Worm (Caenorhabditis elegans) whole organism, L2 larva: ENCODE results near the gene lys-6.

Experiments used
- C34F6.9 ChIP-seq: fragments of 150-350 bp; optimal IDR thresholded peaks from 2 replicates; lab custom pipeline; 2014; ENCODE audit warnings: missing biosample characterization, missing genetic modification characterization
- F13H6.1 ChIP-seq: sonication (generic microtip); optimal IDR thresholded peaks from 2 replicates; lab custom pipeline; 2016; ENCODE audit warnings: missing genetic modification characterization, missing compliant biosample characterization
- Y55F3AM.14 ChIP-seq: fragments of 200-800 bp; sonication (Bioruptor generic); optimal IDR thresholded peaks from 2 replicates; lab custom pipeline; 2018; ENCODE audit warnings: mild to moderate bottlenecking, missing genetic modification characterization, missing compliant biosample characterization
- ZK546.5 ChIP-seq: sonication (generic microtip); optimal IDR thresholded peaks from 2 replicates; lab custom pipeline; 2017; ENCODE audit warnings: missing biosample characterization, missing genetic modification characterization
- alr-1 ChIP-seq: fragments of 150-350 bp; optimal IDR thresholded peaks from 2 replicates; lab custom pipeline; 2014; ENCODE audit warnings: missing biosample characterization, missing genetic modification characterization
- aly-2 ChIP-seq: fragments of 150-350 bp; optimal IDR thresholded peaks from 2 replicates; lab custom pipeline; 2014; ENCODE audit warnings: missing biosample characterization, missing genetic modification characterization
- ama-1 ChIP-seq: fragments of 150-350 bp; optimal IDR thresholded peaks from 2 replicates; lab custom pipeline; 2018; ENCODE audit warnings: inconsistent platforms
- blmp-1 ChIP-seq: sonication (generic microtip); optimal IDR thresholded peaks from 2 replicates; lab custom pipeline; 2017; ENCODE audit warnings: missing genetic modification characterization, mild to moderate bottlenecking, missing compliant biosample characterization, antibody characterized with exemption, moderate library complexity; ENCODE audit not compliant: insufficient read depth
- ceh-16 ChIP-seq: fragments of 150-350 bp; optimal IDR thresholded peaks from 2 replicates; lab custom pipeline; 2014; ENCODE audit warnings: missing biosample characterization, missing genetic modification characterization
- ceh-82 ChIP-seq: fragments of 150-350 bp; optimal IDR thresholded peaks from 2 replicates; lab custom pipeline; 2014; ENCODE audit warnings: missing biosample characterization, missing genetic modification characterization
- crh-2 ChIP-seq: sonication (generic microtip); optimal IDR thresholded peaks from 2 replicates; lab custom pipeline; 2017; ENCODE audit warnings: missing biosample characterization, missing genetic modification characterization
- dmd-4 ChIP-seq: sonication (generic microtip); optimal IDR thresholded peaks from 2 replicates; lab custom pipeline; 2017; ENCODE audit warnings: missing biosample characterization, missing genetic modification characterization
- egl-27 ChIP-seq: sonication (generic microtip); optimal IDR thresholded peaks from 3 replicates; lab custom pipeline; 2017; ENCODE audit warnings: missing biosample characterization, missing genetic modification reagents, missing genetic modification characterization
- elt-1 ChIP-seq: fragments of 150-350 bp; optimal IDR thresholded peaks from 2 replicates; lab custom pipeline; 2014; ENCODE audit warnings: missing biosample characterization, missing genetic modification characterization
- elt-3 ChIP-seq: sonication (generic microtip); optimal IDR thresholded peaks from 2 replicates; lab custom pipeline; 2017; ENCODE audit warnings: missing biosample characterization, missing genetic modification characterization
- fos-1 ChIP-seq: fragments of 150-350 bp; optimal IDR thresholded peaks from 2 replicates; lab custom pipeline; 2014; ENCODE audit warnings: missing biosample characterization, missing genetic modification characterization
- gmeb-1 ChIP-seq: fragments of 150-350 bp; optimal IDR thresholded peaks from 2 replicates; lab custom pipeline; 2014; ENCODE audit warnings: missing biosample characterization, missing genetic modification characterization
- lin-11 ChIP-seq: fragments of 150-350 bp; sonication (generic microtip); optimal IDR thresholded peaks from 2 replicates; lab custom pipeline; 2014; ENCODE audit warnings: missing biosample characterization, missing genetic modification characterization, inconsistent platforms, mixed read lengths
- lin-13 ChIP-seq: fragments of 150-350 bp; optimal IDR thresholded peaks from 2 replicates; lab custom pipeline; 2014; ENCODE audit warnings: missing biosample characterization, missing genetic modification reagents, missing genetic modification characterization
- lin-39 ChIP-seq: fragments of 150-350 bp; optimal IDR thresholded peaks from 2 replicates; lab custom pipeline; 2014; ENCODE audit warnings: missing biosample characterization, missing genetic modification reagents, missing genetic modification characterization
- lsy-2 ChIP-seq, 2 experiments: fragments of 150-350 bp in 1 of 2; sonication (generic microtip) in 1 of 2; optimal IDR thresholded peaks; 2 replicates each; lab custom pipeline; 2014 to 2017; ENCODE audit warnings: missing biosample characterization in 2 of 2, missing genetic modification characterization in 2 of 2
- mbf-1 ChIP-seq: sonication (generic microtip); optimal IDR thresholded peaks from 2 replicates; lab custom pipeline; 2017; ENCODE audit warnings: missing biosample characterization, missing genetic modification characterization
- mdl-1 ChIP-seq, 2 experiments: fragments of 150-350 bp in 1 of 2; sonication (generic microtip) in 1 of 2; optimal IDR thresholded peaks; 2 replicates each; lab custom pipeline; 2017; ENCODE audit warnings: missing biosample characterization in 2 of 2, missing genetic modification characterization in 2 of 2
- nhr-11 ChIP-seq: fragments of 150-350 bp; optimal IDR thresholded peaks from 2 replicates; lab custom pipeline; 2014; ENCODE audit warnings: missing biosample characterization, missing genetic modification characterization
- nhr-12 ChIP-seq: fragments of 150-350 bp; optimal IDR thresholded peaks from 2 replicates; lab custom pipeline; 2014; ENCODE audit warnings: missing biosample characterization, missing genetic modification characterization
- nhr-129 ChIP-seq: fragments of 150-350 bp; optimal IDR thresholded peaks from 2 replicates; lab custom pipeline; 2014; ENCODE audit warnings: missing biosample characterization, missing genetic modification characterization
- nhr-21 ChIP-seq: fragments of 150-350 bp; optimal IDR thresholded peaks from 2 replicates; lab custom pipeline; 2014; ENCODE audit warnings: missing biosample characterization, missing genetic modification characterization
- nhr-237 ChIP-seq: fragments of 150-350 bp; optimal IDR thresholded peaks from 2 replicates; lab custom pipeline; 2014; ENCODE audit warnings: missing biosample characterization, missing genetic modification characterization
- nhr-25 ChIP-seq: fragments of 150-350 bp; sonication (generic microtip); optimal IDR thresholded peaks from 3 replicates; lab custom pipeline; 2014; ENCODE audit warnings: missing biosample characterization, missing genetic modification characterization
- nhr-6 ChIP-seq: fragments of 150-350 bp; optimal IDR thresholded peaks from 2 replicates; lab custom pipeline; 2014; ENCODE audit warnings: missing biosample characterization, missing genetic modification characterization
- peb-1 ChIP-seq: fragments of 150-350 bp; optimal IDR thresholded peaks from 2 replicates; lab custom pipeline; 2014; ENCODE audit warnings: missing biosample characterization, missing genetic modification characterization
- sem-4 ChIP-seq: fragments of 150-350 bp; optimal IDR thresholded peaks from 2 replicates; lab custom pipeline; 2014; ENCODE audit warnings: missing biosample characterization, missing genetic modification reagents, missing genetic modification characterization
- skn-1 ChIP-seq: sonication (generic microtip); optimal IDR thresholded peaks from 2 replicates; lab custom pipeline; 2017; ENCODE audit warnings: missing biosample characterization, missing genetic modification characterization
- sma-3 ChIP-seq: sonication (generic microtip); optimal IDR thresholded peaks from 2 replicates; lab custom pipeline; 2016; ENCODE audit warnings: missing genetic modification reagents, missing genetic modification characterization, missing compliant biosample characterization
- sma-9 ChIP-seq, 2 experiments: fragments of 150-350 bp in 1 of 2; sonication (generic microtip) in 1 of 2; optimal IDR thresholded peaks; 2 replicates each; lab custom pipeline; 2014 to 2016; ENCODE audit warnings: missing genetic modification characterization in 2 of 2, mild to moderate bottlenecking in 1 of 2, missing biosample characterization in 1 of 2, missing compliant biosample characterization in 1 of 2, missing genetic modification reagents in 1 of 2, moderate library complexity in 1 of 2
- snpc-4 ChIP-seq: fragments of 150-350 bp; optimal IDR thresholded peaks from 2 replicates; lab custom pipeline; 2014; ENCODE audit warnings: missing biosample characterization, missing genetic modification characterization
- unc-55 ChIP-seq: fragments of 150-350 bp; sonication (generic microtip); optimal IDR thresholded peaks from 3 replicates; lab custom pipeline; 2014; ENCODE audit warnings: missing biosample characterization, missing genetic modification reagents, missing genetic modification characterization
- unc-62 ChIP-seq: fragments of 150-350 bp; optimal IDR thresholded peaks from 2 replicates; lab custom pipeline; 2014; ENCODE audit warnings: missing biosample characterization, missing genetic modification reagents, missing genetic modification characterization
- zag-1 ChIP-seq: fragments of 150-350 bp; optimal IDR thresholded peaks from 2 replicates; lab custom pipeline; 2014; ENCODE audit warnings: missing biosample characterization, missing genetic modification characterization
- ztf-1 ChIP-seq: fragments of 200-800 bp; sonication (Bioruptor generic); conservative IDR thresholded peaks from 2 replicates; pipeline ENCODE4 v1.3.6; 2022; ENCODE audit warnings: missing genetic modification characterization, missing compliant biosample characterization
- ztf-4 ChIP-seq: fragments of 150-350 bp; optimal IDR thresholded peaks from 2 replicates; lab custom pipeline; 2014; ENCODE audit warnings: missing biosample characterization, missing genetic modification characterization

The lys-6 gene

ce11 chrIV:11597079-11597478 lies 30.7 kb downstream of the lys-6 start:
- TF ChIP-seq lsy-2 (tag; optimal IDR thresholded peaks at IDR 0.05; lab: Kevin White, UChicago) (no peak), ceh-82 (no peak), C34F6.9 (tag; lab: Kevin White, UChicago) (no peak), snpc-4 (tag; lab: Kevin White, UChicago) (no peak), ztf-4 (tag; lab: Kevin White, UChicago) (no peak), ZK546.5 (no peak), ama-1 (lab: Kevin White, UChicago) (no peak), nhr-129 (tag; lab: Kevin White, UChicago) (no peak), lin-39 (tag; lab: Kevin White, UChicago) (no peak), crh-2 (tag; lab: Kevin White, UChicago) (no peak), nhr-11 (tag; lab: Kevin White, UChicago) (no peak), unc-62 (GFP tag; lab: Kevin White, UChicago) (no peak), gmeb-1 (no peak), unc-55 (GFP tag; lab: Kevin White, UChicago) (no peak), Y55F3AM.14 (no peak), mdl-1 (tag; optimal IDR thresholded peaks at IDR 0.05; lab: Kevin White, UChicago) (no peak), aly-2 (tag; lab: Kevin White, UChicago) (no peak), zag-1 (tag; lab: Kevin White, UChicago) (no peak), nhr-25 (tag; lab: Kevin White, UChicago) (no peak), F13H6.1 (no peak)

- TF ChIP-seq elt-1 (tag; lab: Kevin White, UChicago) (no peak), mdl-1 (tag; optimal IDR thresholded peaks at IDR 0.05; lab: Kevin White, UChicago) (peak in 1 of 2 experiments; percentile 57), sem-4 (peak; percentile 61), zag-1 (tag; lab: Kevin White, UChicago) (peak; percentile 25), ZK546.5 (no peak), elt-3 (no peak), nhr-21 (peak; percentile 47), ztf-1 (GFP tag; lab: Robert Waterston, UW) (no peak), blmp-1 (peak; percentile 30), sma-9 (GFP tag; optimal IDR thresholded peaks at IDR 0.05; lab: Kevin White, UChicago) (peak; percentile 60), sma-9 (tag; optimal IDR thresholded peaks at IDR 0.05; lab: Kevin White, UChicago) (no peak), fos-1 (tag; lab: Kevin White, UChicago) (peak; percentile 23), nhr-129 (tag; lab: Kevin White, UChicago) (peak; percentile 44), ceh-82 (no peak), C34F6.9 (tag; lab: Kevin White, UChicago) (peak; percentile 48), ama-1 (lab: Kevin White, UChicago) (peak; percentile 99), lin-39 (tag; lab: Kevin White, UChicago) (no peak), snpc-4 (tag; lab: Kevin White, UChicago) (no peak), alr-1 (tag; lab: Kevin White, UChicago) (no peak), unc-55 (GFP tag; lab: Kevin White, UChicago) (peak; percentile 34), sma-3 (GFP tag; lab: Kevin White, UChicago) (no peak), F13H6.1 (peak; percentile 63), lin-13 (peak; percentile 27), crh-2 (tag; lab: Kevin White, UChicago) (peak; percentile 76), ceh-16 (tag; lab: Kevin White, UChicago) (no peak), Y55F3AM.14 (peak; percentile 4), lsy-2 (tag; optimal IDR thresholded peaks at IDR 0.05; lab: Kevin White, UChicago) (peak; percentile 29 to 59)
Measured at ce11 chrIV:11594191-11594673, 33.5 kb downstream of the lys-6 start, which contains the start of gene mig-38. Gene mig-38 (plus strand): TSS chrIV:11594244.

ce11 chrIV:11593415-11594190 lies 34.1 kb downstream of the lys-6 start, which contains the start of gene F40F11.3:
Gene F40F11.3 (minus strand): TSS chrIV:11594003.
- no peak for TF ChIP-seq dmd-4 (tag; lab: Kevin White, UChicago)
- peak; percentile 79 for TF ChIP-seq zag-1 (tag; lab: Kevin White, UChicago)
- TF ChIP-seq ceh-16 (tag; lab: Kevin White, UChicago) = peak; percentile 71
- TF ChIP-seq aly-2 (tag; lab: Kevin White, UChicago) = no peak
- peak; percentile 25 for TF ChIP-seq lin-11 (tag; lab: Kevin White, UChicago)
- peak; percentile 80 for TF ChIP-seq blmp-1
- peak; percentile 84 for TF ChIP-seq unc-55 (GFP tag; lab: Kevin White, UChicago)
- no peak for TF ChIP-seq nhr-11 (tag; lab: Kevin White, UChicago)
- TF ChIP-seq nhr-25 (tag; lab: Kevin White, UChicago) = peak; percentile 85
- TF ChIP-seq alr-1 (tag; lab: Kevin White, UChicago) = peak; percentile 72
- TF ChIP-seq C34F6.9 (tag; lab: Kevin White, UChicago) = peak; percentile 88
- TF ChIP-seq elt-1 (tag; lab: Kevin White, UChicago) = no peak
- no peak for TF ChIP-seq Y55F3AM.14
- TF ChIP-seq crh-2 (tag; lab: Kevin White, UChicago) = peak; percentile 91
- peak; percentile 94 for TF ChIP-seq ztf-4 (tag; lab: Kevin White, UChicago)
- no peak for TF ChIP-seq ceh-82
- no peak for TF ChIP-seq mbf-1 (tag; lab: Kevin White, UChicago)
- TF ChIP-seq egl-27 (tag; lab: Kevin White, UChicago) = peak; percentile 51
- TF ChIP-seq sem-4 = peak; percentile 92
- TF ChIP-seq unc-62 (GFP tag; lab: Kevin White, UChicago) = peak; percentile 16
- TF ChIP-seq mdl-1 (tag; optimal IDR thresholded peaks at IDR 0.05; lab: Kevin White, UChicago) = peak; percentile 23 to 80
- TF ChIP-seq peb-1 = no peak
- no peak for TF ChIP-seq nhr-12
- TF ChIP-seq nhr-129 (tag; lab: Kevin White, UChicago) = peak; percentile 98
- peak; percentile 88 for TF ChIP-seq fos-1 (tag; lab: Kevin White, UChicago)
- no peak for TF ChIP-seq lin-39 (tag; lab: Kevin White, UChicago)
- no peak for TF ChIP-seq nhr-237 (tag; lab: Kevin White, UChicago)
- peak; percentile 75 for TF ChIP-seq sma-3 (GFP tag; lab: Kevin White, UChicago)
- peak; percentile 67 for TF ChIP-seq lin-13
- TF ChIP-seq skn-1 (tag; lab: Kevin White, UChicago) = peak; percentile 76
- 0 out of 2 replicates have a peak, but pooled peaks have one; percentile 16 for TF ChIP-seq ztf-1 (GFP tag; lab: Robert Waterston, UW)
- TF ChIP-seq nhr-6 (tag; lab: Kevin White, UChicago) = peak; percentile 93
